Fruit fly (Drosophila melanogaster) whole organism, embryonic: Measurements from ENCODE around the gene CG42271.

Experiments used
- Asciz ChIP-seq: fragments of 200-800 bp; sonication (Bioruptor generic); optimal IDR thresholded peaks from 2 replicates; lab custom pipeline; 2017; ENCODE audit warnings: missing biosample characterization, mild to moderate bottlenecking, missing genetic modification characterization, missing genetic modification reagents
- Atf3 ChIP-seq: fragments of 200-800 bp; sonication (Bioruptor generic); optimal IDR thresholded peaks from 3 replicates; lab custom pipeline; 2016; ENCODE audit warnings: missing biosample characterization, missing genetic modification characterization
- C15 ChIP-seq: fragments of 200-800 bp; sonication (Bioruptor generic); IDR thresholded peaks from 3 replicates; pipeline ENCODE4 v1.3.6; 2022; ENCODE audit warnings: missing biosample characterization, missing genetic modification characterization
- CG1024 ChIP-seq: fragments of 200-800 bp; sonication (Bioruptor generic); IDR thresholded peaks from 2 replicates; pipeline ENCODE4 v1.3.6; 2022; ENCODE audit warnings: missing biosample characterization, missing genetic modification characterization
- CG12104 ChIP-seq: fragments of 200-800 bp; sonication (Bioruptor generic); optimal IDR thresholded peaks from 3 replicates; lab custom pipeline; 2016; ENCODE audit warnings: missing biosample characterization, missing genetic modification characterization
- CG15011 ChIP-seq: fragments of 200-800 bp; sonication (Bioruptor generic); optimal IDR thresholded peaks from 3 replicates; lab custom pipeline; 2018; ENCODE audit warnings: missing biosample characterization, mild to moderate bottlenecking, missing genetic modification characterization
- CG15696 ChIP-seq: fragments of 200-800 bp; sonication (Bioruptor generic); optimal IDR thresholded peaks from 2 replicates; lab custom pipeline; 2019; ENCODE audit warnings: missing biosample characterization, mild to moderate bottlenecking, missing genetic modification characterization, moderate library complexity
- CG1602 ChIP-seq: fragments of 200-800 bp; sonication (Bioruptor generic); optimal IDR thresholded peaks from 3 replicates; lab custom pipeline; 2016; ENCODE audit warnings: missing biosample characterization, missing genetic modification characterization
- CG1647 ChIP-seq: fragments of 200-800 bp; sonication (Bioruptor generic); optimal IDR thresholded peaks from 3 replicates; lab custom pipeline; 2016; ENCODE audit warnings: missing biosample characterization, missing genetic modification characterization
- CG18599 ChIP-seq: fragments of 200-800 bp; sonication (Bioruptor generic); optimal IDR thresholded peaks from 3 replicates; lab custom pipeline; 2017; ENCODE audit warnings: missing biosample characterization, missing genetic modification characterization, mild to moderate bottlenecking, moderate library complexity, missing genetic modification reagents
- CG18619 ChIP-seq: fragments of 200-800 bp; sonication (Bioruptor generic); optimal IDR thresholded peaks from 3 replicates; lab custom pipeline; 2017; ENCODE audit warnings: missing biosample characterization, mild to moderate bottlenecking, missing genetic modification characterization
- CG18764 ChIP-seq: fragments of 200-800 bp; sonication (Bioruptor generic); optimal IDR thresholded peaks from 3 replicates; lab custom pipeline; 2016; ENCODE audit warnings: missing biosample characterization, missing genetic modification characterization
- CG32532 ChIP-seq: fragments of 200-800 bp; sonication (Bioruptor generic); IDR thresholded peaks from 2 replicates; pipeline ENCODE4 v1.3.6; 2022; ENCODE audit warnings: missing biosample characterization, missing genetic modification characterization
- CG4282 ChIP-seq: fragments of 200-800 bp; sonication (Bioruptor generic); optimal IDR thresholded peaks from 2 replicates; lab custom pipeline; 2016; ENCODE audit warnings: missing biosample characterization, missing genetic modification characterization
- CG4730 ChIP-seq: fragments of 200-800 bp; sonication (Bioruptor generic); IDR thresholded peaks from 2 replicates; pipeline ENCODE4 v1.3.6; 2022; ENCODE audit warnings: missing biosample characterization, missing genetic modification characterization
- CG5180 ChIP-seq: fragments of 200-800 bp; sonication (Bioruptor generic); optimal IDR thresholded peaks from 3 replicates; lab custom pipeline; 2017; ENCODE audit warnings: missing biosample characterization, missing genetic modification characterization, mild to moderate bottlenecking, moderate library complexity, missing genetic modification reagents
- CG6813 ChIP-seq: fragments of 200-800 bp; sonication (Bioruptor generic); optimal IDR thresholded peaks from 2 replicates; lab custom pipeline; 2017; ENCODE audit warnings: missing biosample characterization, missing genetic modification characterization, mild to moderate bottlenecking, moderate library complexity, missing genetic modification reagents
- CG8089 ChIP-seq: fragments of 200-800 bp; sonication (Bioruptor generic); optimal IDR thresholded peaks from 3 replicates; lab custom pipeline; 2016; ENCODE audit warnings: missing biosample characterization, missing genetic modification characterization
- CG9609 ChIP-seq: fragments of 200-800 bp; sonication (Bioruptor generic); optimal IDR thresholded peaks from 3 replicates; lab custom pipeline; 2016; ENCODE audit warnings: missing biosample characterization, missing genetic modification characterization
- Dad ChIP-seq: fragments of 200-800 bp; sonication (Bioruptor generic); optimal IDR thresholded peaks from 3 replicates; lab custom pipeline; 2016; ENCODE audit warnings: missing biosample characterization, missing genetic modification characterization
- Ets65A ChIP-seq: fragments of 200-800 bp; sonication (Bioruptor generic); peaks from one replicate; lab custom pipeline; 2016; ENCODE audit warnings: missing biosample characterization, missing genetic modification characterization
- Fer1 ChIP-seq: fragments of 200-800 bp; sonication (Bioruptor generic); optimal IDR thresholded peaks from 2 replicates; lab custom pipeline; 2017; ENCODE audit warnings: missing biosample characterization, mild to moderate bottlenecking, missing genetic modification characterization
- HHEX ChIP-seq: fragments of 200-800 bp; sonication (Bioruptor generic); optimal IDR thresholded peaks from 3 replicates; lab custom pipeline; 2017; ENCODE audit warnings: missing biosample characterization, mild to moderate bottlenecking, missing genetic modification characterization, missing genetic modification reagents
- HLH54F ChIP-seq: fragments of 200-800 bp; sonication (Bioruptor generic); optimal IDR thresholded peaks from 3 replicates; lab custom pipeline; 2016; ENCODE audit warnings: missing biosample characterization, missing genetic modification characterization
- Hr3 ChIP-seq: fragments of 200-800 bp; sonication (Bioruptor generic); optimal IDR thresholded peaks from 3 replicates; lab custom pipeline; 2016; ENCODE audit warnings: missing biosample characterization, missing genetic modification characterization
- Hr39 ChIP-seq: fragments of >200 bp; optimal IDR thresholded peaks from 2 replicates; lab custom pipeline; 2017
- NfI ChIP-seq: fragments of 200-800 bp; sonication (Bioruptor generic); optimal IDR thresholded peaks from 3 replicates; lab custom pipeline; 2018; ENCODE audit warnings: missing biosample characterization, mild to moderate bottlenecking, missing genetic modification characterization, moderate library complexity
- Scr ChIP-seq: fragments of 200-800 bp; sonication (Bioruptor generic); IDR thresholded peaks from 2 replicates; pipeline ENCODE4 v1.3.6; 2022; ENCODE audit warnings: missing biosample characterization, missing genetic modification characterization; ENCODE audit not compliant: partially characterized antibody
- Six4 ChIP-seq: fragments of 200-800 bp; sonication (Bioruptor generic); optimal IDR thresholded peaks from 2 replicates; lab custom pipeline; 2016; ENCODE audit warnings: missing biosample characterization, missing genetic modification characterization
- Trl ChIP-seq, 3 experiments: fragments of >200 bp in 2 of 3; fragments of 200-800 bp in 1 of 3; sonication (Bioruptor generic) in 1 of 3; optimal IDR thresholded peaks; 2 replicates in 1 of 3; 3 replicates in 2 of 3; lab custom pipeline; 2016 to 2017; ENCODE audit warnings: missing biosample characterization in 1 of 3, missing genetic modification characterization in 1 of 3
- ab ChIP-seq: fragments of 200-800 bp; sonication (Bioruptor generic); optimal IDR thresholded peaks from 2 replicates; lab custom pipeline; 2016; ENCODE audit warnings: missing biosample characterization, missing genetic modification characterization
- ap ChIP-seq: fragments of 200-800 bp; sonication (Bioruptor generic); IDR thresholded peaks from 2 replicates; pipeline ENCODE4 v1.3.6; 2022; ENCODE audit warnings: missing biosample characterization, missing genetic modification characterization
- ato ChIP-seq: fragments of 200-800 bp; sonication (Bioruptor generic); IDR thresholded peaks from 2 replicates; pipeline ENCODE4 v1.3.6; 2022; ENCODE audit warnings: missing biosample characterization, missing genetic modification characterization; ENCODE audit not compliant: partially characterized antibody
- bcd ChIP-seq: fragments of 200-800 bp; sonication (Bioruptor generic); optimal IDR thresholded peaks from 2 replicates; lab custom pipeline; 2017; ENCODE audit warnings: missing biosample characterization, mild to moderate bottlenecking, missing genetic modification characterization
- corto ChIP-seq: fragments of 200-800 bp; sonication (Bioruptor generic); optimal IDR thresholded peaks from 2 replicates; lab custom pipeline; 2016; ENCODE audit warnings: missing biosample characterization, mild to moderate bottlenecking, missing genetic modification characterization, moderate library complexity
- crol ChIP-seq: fragments of 200-800 bp; sonication (Bioruptor generic); IDR thresholded peaks from 2 replicates; pipeline ENCODE4 v1.3.6; 2022; ENCODE audit warnings: missing biosample characterization, missing genetic modification characterization
- da ChIP-seq: fragments of 200-800 bp; sonication (Bioruptor generic); optimal IDR thresholded peaks from 2 replicates; lab custom pipeline; 2016; ENCODE audit warnings: missing biosample characterization, missing genetic modification characterization
- dmrt11E ChIP-seq: fragments of 200-800 bp; sonication (Bioruptor generic); optimal IDR thresholded peaks from 3 replicates; lab custom pipeline; 2018; ENCODE audit warnings: missing biosample characterization, mild to moderate bottlenecking, missing genetic modification characterization, moderate library complexity
- fd64A ChIP-seq: fragments of 200-800 bp; sonication (Bioruptor generic); optimal IDR thresholded peaks from 3 replicates; lab custom pipeline; 2018; ENCODE audit warnings: missing biosample characterization, mild to moderate bottlenecking, missing genetic modification characterization
- grau ChIP-seq: fragments of 200-800 bp; optimal IDR thresholded peaks from 3 replicates; lab custom pipeline; 2019; ENCODE audit warnings: missing biosample characterization, mild to moderate bottlenecking, missing genetic modification characterization, moderate library complexity
- gsb-n ChIP-seq: fragments of 200-800 bp; sonication (Bioruptor generic); optimal IDR thresholded peaks from 3 replicates; lab custom pipeline; 2018; ENCODE audit warnings: missing biosample characterization, mild to moderate bottlenecking, missing genetic modification characterization
- hb ChIP-seq: fragments of 200-800 bp; sonication (Bioruptor generic); IDR thresholded peaks from 3 replicates; pipeline ENCODE4 v1.3.6; 2022; ENCODE audit warnings: missing biosample characterization, missing genetic modification characterization; ENCODE audit not compliant: partially characterized antibody
- mld ChIP-seq: fragments of 200-800 bp; sonication (Bioruptor generic); IDR thresholded peaks from 3 replicates; pipeline ENCODE4 v1.3.6; 2022; ENCODE audit warnings: missing biosample characterization, missing genetic modification characterization; ENCODE audit not compliant: partially characterized antibody
- nerfin-1 ChIP-seq: fragments of 200-800 bp; sonication (Bioruptor generic); optimal IDR thresholded peaks from 3 replicates; lab custom pipeline; 2019; ENCODE audit warnings: missing biosample characterization, mild to moderate bottlenecking, missing genetic modification characterization, moderate library complexity
- peb ChIP-seq: fragments of 200-800 bp; sonication (Bioruptor generic); IDR thresholded peaks from 2 replicates; pipeline ENCODE4 v1.3.6; 2022; ENCODE audit warnings: missing biosample characterization, missing genetic modification characterization
- phol ChIP-seq: fragments of 200-800 bp; sonication (Bioruptor generic); optimal IDR thresholded peaks from 3 replicates; lab custom pipeline; 2018; ENCODE audit warnings: missing biosample characterization, mild to moderate bottlenecking, missing genetic modification characterization, moderate library complexity
- sd ChIP-seq: fragments of 200-800 bp; sonication (Bioruptor generic); optimal IDR thresholded peaks from 3 replicates; lab custom pipeline; 2018; ENCODE audit warnings: missing biosample characterization, mild to moderate bottlenecking, missing genetic modification characterization, moderate library complexity
- sisA ChIP-seq: fragments of 200-800 bp; sonication (Bioruptor generic); IDR thresholded peaks from 2 replicates; pipeline ENCODE4 v1.3.6; 2022; ENCODE audit warnings: missing biosample characterization, missing genetic modification characterization
- stc ChIP-seq: fragments of 200-800 bp; sonication (Bioruptor generic); IDR thresholded peaks from 2 replicates; pipeline ENCODE4 v1.3.6; 2022; ENCODE audit warnings: missing biosample characterization, missing genetic modification characterization
- tx ChIP-seq: fragments of 200-800 bp; sonication (Bioruptor generic); optimal IDR thresholded peaks from 2 replicates; lab custom pipeline; 2016; ENCODE audit warnings: missing biosample characterization, missing genetic modification characterization
- zfh1 ChIP-seq: fragments of 200-800 bp; sonication (Bioruptor generic); IDR thresholded peaks from 3 replicates; pipeline ENCODE4 v1.3.6; 2022; ENCODE audit warnings: missing biosample characterization, missing genetic modification characterization

CG42271 gene

DNA sequence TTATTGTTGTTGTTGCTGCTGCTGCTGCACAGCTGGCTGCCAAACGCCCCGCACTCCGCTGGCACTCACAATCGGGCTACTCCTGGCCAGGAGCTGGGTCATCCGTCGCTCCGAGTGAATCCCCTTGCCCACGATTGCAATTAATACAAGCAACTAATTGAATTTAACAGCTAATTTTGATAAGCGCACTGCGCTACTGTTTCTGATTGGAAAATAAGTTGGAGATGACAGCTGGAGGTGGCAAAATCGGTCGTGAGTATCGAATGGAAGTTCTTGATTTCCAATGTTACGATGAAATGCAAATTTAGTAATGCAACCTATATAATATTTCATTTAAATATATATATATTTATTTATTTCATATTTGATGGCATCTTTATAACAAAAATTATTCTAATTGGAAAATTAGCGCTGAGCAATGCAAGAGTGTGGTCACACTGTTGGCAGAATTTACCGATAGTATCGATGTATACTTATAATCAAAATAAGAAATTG is at the start of gene CG42271 (continued):
- TF ChIP-seq CG1647 (GFP tag; lab: Kevin White, UChicago): no peak
- TF ChIP-seq sisA (GFP tag; lab: Robert Waterston, UW): no peak
- peak; percentile 61 for TF ChIP-seq NfI (GFP tag; lab: Kevin White, UChicago)
- TF ChIP-seq ato: peak; percentile 74
- TF ChIP-seq CG6813: peak; percentile 25
- TF ChIP-seq CG32532 (GFP tag; lab: Robert Waterston, UW): peak; percentile 29; the same call in 1 of the 2 replicates
- TF ChIP-seq ab (GFP tag; lab: Kevin White, UChicago): no peak
- TF ChIP-seq Atf3 (GFP tag; lab: Kevin White, UChicago): no peak
- TF ChIP-seq da (GFP tag; lab: Kevin White, UChicago): no peak
- TF ChIP-seq fd64A (GFP tag; lab: Kevin White, UChicago): no peak
- no peak for TF ChIP-seq C15 (GFP tag; lab: Robert Waterston, UW)
- peak; percentile 46 for TF ChIP-seq Hr3
- no peak for TF ChIP-seq CG5180 (GFP tag; lab: Kevin White, UChicago)
- peak; percentile 34 for TF ChIP-seq nerfin-1 (tag; lab: Kevin White, UChicago)
- no peak for TF ChIP-seq Trl (optimal IDR thresholded peaks at IDR 0.05; lab: Kevin White, UChicago)
- TF ChIP-seq Trl (GFP tag; optimal IDR thresholded peaks at IDR 0.05; lab: Kevin White, UChicago): no peak
- TF ChIP-seq corto (GFP tag; lab: Kevin White, UChicago): no peak
- no peak for TF ChIP-seq ap (GFP tag; lab: Robert Waterston, UW)
- peak; percentile 55 for TF ChIP-seq CG15696 (tag; lab: Kevin White, UChicago)
- no peak for TF ChIP-seq Six4
- TF ChIP-seq peb: no peak
- no peak for TF ChIP-seq CG12104 (GFP tag; lab: Kevin White, UChicago)
- no peak for TF ChIP-seq Hr39 (lab: Kevin White, UChicago)
- TF ChIP-seq CG18619: peak; percentile 30
- no peak for TF ChIP-seq CG4282
- no peak for TF ChIP-seq sd (tag; lab: Kevin White, UChicago)
- TF ChIP-seq Fer1 (GFP tag; lab: Kevin White, UChicago): peak; percentile 46
- peak; percentile 42 for TF ChIP-seq CG18599 (GFP tag; lab: Kevin White, UChicago)
- TF ChIP-seq CG18764 (GFP tag; lab: Kevin White, UChicago): no peak
- no peak; the same call in 2 of the 3 replicates for TF ChIP-seq zfh1 (GFP tag; lab: Robert Waterston, UW)
- no peak for TF ChIP-seq CG8089 (GFP tag; lab: Kevin White, UChicago)
- no peak for TF ChIP-seq CG9609 (GFP tag; lab: Kevin White, UChicago)
- TF ChIP-seq CG1602 (GFP tag; lab: Kevin White, UChicago): peak; percentile 12
- TF ChIP-seq CG15011 (GFP tag; lab: Kevin White, UChicago): no peak
- peak; percentile 64 for TF ChIP-seq phol (tag; lab: Kevin White, UChicago)
- TF ChIP-seq mld (GFP tag; lab: Robert Waterston, UW): peak; percentile 87
- TF ChIP-seq Asciz: no peak
- no peak for TF ChIP-seq CG4730 (GFP tag; lab: Robert Waterston, UW)
- no peak for TF ChIP-seq gsb-n (tag; lab: Kevin White, UChicago)
- no peak for TF ChIP-seq stc (GFP tag; lab: Robert Waterston, UW)
- TF ChIP-seq Ets65A (GFP tag; lab: Kevin White, UChicago): peak; percentile 58
- peak; percentile 93 for TF ChIP-seq hb (GFP tag; lab: Robert Waterston, UW)
- peak; percentile 9 for TF ChIP-seq bcd
- TF ChIP-seq grau (tag; lab: Kevin White, UChicago): peak; percentile 63
- no peak for TF ChIP-seq CG1024 (GFP tag; lab: Robert Waterston, UW)
- peak; percentile 97 for TF ChIP-seq Scr (GFP tag; lab: Robert Waterston, UW)
- TF ChIP-seq HHEX (GFP tag; lab: Kevin White, UChicago): peak; percentile 8
- TF ChIP-seq HLH54F: no peak
- no peak for TF ChIP-seq tx (GFP tag; lab: Kevin White, UChicago)
- TF ChIP-seq dmrt11E: peak; percentile 53
- no peak for TF ChIP-seq Dad (GFP tag; lab: Kevin White, UChicago)
- TF ChIP-seq crol (GFP tag; lab: Robert Waterston, UW): no peak
